Worm (Caenorhabditis elegans) whole organism, L3 larva: ENCODE results near the gene F01G10.6.

Source experiments
- ama-1 ChIP-seq: fragments of 150-350 bp; optimal IDR thresholded peaks from 2 replicates; lab custom pipeline; 2018
- daf-12 ChIP-seq: fragments of 150-350 bp; optimal IDR thresholded peaks from 2 replicates; lab custom pipeline; 2014; ENCODE audit warnings: missing biosample characterization, missing genetic modification reagents, missing genetic modification characterization
- eor-1 ChIP-seq, 2 experiments: fragments of 150-350 bp; optimal IDR thresholded peaks; 2 replicates each; lab custom pipeline; 2014 to 2018; ENCODE audit warnings: missing biosample characterization in 2 of 2, missing genetic modification characterization in 2 of 2
- fkh-10 ChIP-seq: sonication (generic microtip); optimal IDR thresholded peaks from 2 replicates; lab custom pipeline; 2017; ENCODE audit warnings: missing biosample characterization, missing genetic modification reagents, missing genetic modification characterization
- fos-1 ChIP-seq: fragments of 150-350 bp; optimal IDR thresholded peaks from 2 replicates; lab custom pipeline; 2014; ENCODE audit warnings: missing biosample characterization, missing genetic modification characterization
- nhr-11 ChIP-seq: fragments of 150-350 bp; optimal IDR thresholded peaks from 2 replicates; lab custom pipeline; 2014; ENCODE audit warnings: missing biosample characterization, missing genetic modification characterization
- nhr-12 ChIP-seq: fragments of 150-350 bp; optimal IDR thresholded peaks from 2 replicates; lab custom pipeline; 2014; ENCODE audit warnings: missing biosample characterization, missing genetic modification characterization
- nhr-76 ChIP-seq: fragments of 150-350 bp; sonication (generic microtip); optimal IDR thresholded peaks from 5 replicates; lab custom pipeline; 2014; ENCODE audit warnings: missing biosample characterization, missing genetic modification characterization
- nhr-77 ChIP-seq: fragments of 150-350 bp; optimal IDR thresholded peaks from 2 replicates; lab custom pipeline; 2014; ENCODE audit warnings: missing biosample characterization, missing genetic modification characterization
- pqm-1 ChIP-seq: fragments of 150-350 bp; optimal IDR thresholded peaks from 2 replicates; lab custom pipeline; 2017; ENCODE audit warnings: missing biosample characterization, missing genetic modification characterization, inconsistent platforms
- tbx-2 ChIP-seq: sonication (generic microtip); optimal IDR thresholded peaks from 2 replicates; lab custom pipeline; 2016; ENCODE audit warnings: mild to moderate bottlenecking, missing genetic modification characterization, missing compliant biosample characterization
- zag-1 ChIP-seq: fragments of 150-350 bp; optimal IDR thresholded peaks from 2 replicates; lab custom pipeline; 2014; ENCODE audit warnings: missing biosample characterization, missing genetic modification characterization
- ztf-4 ChIP-seq: fragments of 150-350 bp; optimal IDR thresholded peaks from 2 replicates; lab custom pipeline; 2014; ENCODE audit warnings: missing biosample characterization, missing genetic modification characterization

- no peak for TF ChIP-seq ama-1 (lab: Kevin White, UChicago)
- TF ChIP-seq nhr-76 (tag; lab: Kevin White, UChicago), result no peak
- TF ChIP-seq ztf-4 (tag; lab: Kevin White, UChicago), result no peak
- no peak for TF ChIP-seq fos-1 (tag; lab: Kevin White, UChicago)
- TF ChIP-seq fkh-10 (GFP tag; lab: Kevin White, UChicago), result no peak
- no peak for TF ChIP-seq eor-1 (tag; optimal IDR thresholded peaks at IDR 0.05; lab: Kevin White, UChicago)
- no peak for TF ChIP-seq pqm-1
- TF ChIP-seq daf-12 (tag; lab: Kevin White, UChicago), result no peak
- TF ChIP-seq tbx-2 (tag; lab: Kevin White, UChicago), result no peak
- no peak for TF ChIP-seq zag-1 (tag; lab: Kevin White, UChicago)
- TF ChIP-seq nhr-12, result no peak
- TF ChIP-seq nhr-11 (tag; lab: Kevin White, UChicago), result no peak
- TF ChIP-seq nhr-77 (tag; lab: Kevin White, UChicago), result no peak
Observed at ce11 chrIV:10230971-10231370, 3.5 kb upstream of the F01G10.6 start, which contains the start of gene F01G10.5.
